Worm (Caenorhabditis elegans): ENCODE results near the gene klp-6.

The klp-6 gene

DNA sequence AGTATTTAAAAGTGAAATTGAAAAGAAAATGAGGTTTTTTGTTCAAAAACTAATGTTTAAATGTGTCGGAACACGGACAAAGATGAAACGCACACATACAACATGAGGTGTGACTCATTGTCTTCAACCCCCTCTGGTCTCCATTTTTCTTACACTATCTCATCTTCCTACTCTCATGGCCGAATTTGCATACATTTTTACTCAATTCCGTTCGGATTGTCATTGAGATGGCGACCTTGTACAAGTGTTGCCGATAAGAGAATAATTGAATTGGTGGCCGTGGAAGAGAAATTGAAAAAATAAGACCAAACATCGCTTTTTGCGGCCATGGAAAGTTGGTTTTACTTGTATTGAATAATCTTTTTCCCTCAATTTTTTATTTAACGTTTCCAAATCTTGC is 16.4 kb downstream of the klp-6 start, which contains the start of gene txbp-3 (continued):
- TF ChIP-seq mdl-1 (tag; optimal IDR thresholded peaks at IDR 0.05) (no peak), unc-130 (tag; optimal IDR thresholded peaks at IDR 0.05) (no peak), mep-1 (tag; optimal IDR thresholded peaks at IDR 0.05) (peak; percentile 81), nhr-19 (GFP tag; conservative IDR thresholded peaks at IDR 0.05) (no peak), pax-3 (tag; optimal IDR thresholded peaks at IDR 0.05) (no peak), unc-98 (GFP tag; IDR thresholded peaks at IDR 0.05) (no peak), lir-3 (tag; optimal IDR thresholded peaks at IDR 0.05; ENCODE audit: poor library complexity) (peak; percentile 43), ama-1 (optimal IDR thresholded peaks at IDR 0.05) (no peak), nhr-71 (tag; optimal IDR thresholded peaks at IDR 0.05) (peak; percentile 16), sup-37 (GFP tag; optimal IDR thresholded peaks at IDR 0.05) (no peak), C34B4.2 (tag; optimal IDR thresholded peaks at IDR 0.05) (no peak), zip-4 (GFP tag; optimal IDR thresholded peaks at IDR 0.05) (no peak), nhr-90 (tag; optimal IDR thresholded peaks at IDR 0.05; ENCODE audit: poor library complexity) (no peak), dpl-1 (GFP tag; optimal IDR thresholded peaks at IDR 0.05) (peak in 2 of 3 experiments; percentile 4 to 56), ceh-63 (GFP tag; optimal IDR thresholded peaks at IDR 0.05) (no peak)

DNA sequence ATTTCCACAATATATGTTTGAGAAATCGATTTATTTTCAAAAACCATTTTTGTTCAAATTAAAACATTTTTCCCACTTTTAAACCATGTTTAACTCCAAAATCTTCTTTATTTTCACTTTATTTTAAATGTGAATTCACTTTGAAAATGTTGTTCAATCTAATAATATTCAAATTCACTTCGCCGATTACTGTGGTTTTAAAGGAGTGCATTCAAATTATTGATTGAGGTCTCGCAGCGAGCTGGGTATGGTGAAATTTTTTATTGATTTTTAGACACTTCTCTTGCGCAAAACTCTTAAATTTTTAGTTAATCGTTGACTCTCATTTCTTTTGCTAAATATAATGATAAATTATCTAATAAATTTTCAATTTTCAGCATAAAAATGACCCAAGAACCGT is 17.0 kb downstream of the klp-6 start, which contains the start of gene C45G9.5:
TSS of gene C45G9.5 (plus strand) at position 378 of the 400 bp plus-strand sequence.
- TF ChIP-seq ceh-63 (GFP tag; optimal IDR thresholded peaks at IDR 0.05): no peak
- TF ChIP-seq mdl-1 (tag; optimal IDR thresholded peaks at IDR 0.05): no peak
- no peak for TF ChIP-seq lin-13 (GFP tag; optimal IDR thresholded peaks at IDR 0.05)
- no peak for TF ChIP-seq zag-1 (tag; optimal IDR thresholded peaks at IDR 0.05)
- TF ChIP-seq unc-86 (tag; optimal IDR thresholded peaks at IDR 0.05): no peak
- TF ChIP-seq xbp-1 (tag; optimal IDR thresholded peaks at IDR 0.05): no peak
- TF ChIP-seq grh-1 (GFP tag; IDR thresholded peaks at IDR 0.05): no peak
- TF ChIP-seq nhr-11 (tag; optimal IDR thresholded peaks at IDR 0.05): no peak
- TF ChIP-seq mef-2 (tag; optimal IDR thresholded peaks at IDR 0.05): no peak
- TF ChIP-seq F16B12.6 (tag; optimal IDR thresholded peaks at IDR 0.05): no peak

DNA sequence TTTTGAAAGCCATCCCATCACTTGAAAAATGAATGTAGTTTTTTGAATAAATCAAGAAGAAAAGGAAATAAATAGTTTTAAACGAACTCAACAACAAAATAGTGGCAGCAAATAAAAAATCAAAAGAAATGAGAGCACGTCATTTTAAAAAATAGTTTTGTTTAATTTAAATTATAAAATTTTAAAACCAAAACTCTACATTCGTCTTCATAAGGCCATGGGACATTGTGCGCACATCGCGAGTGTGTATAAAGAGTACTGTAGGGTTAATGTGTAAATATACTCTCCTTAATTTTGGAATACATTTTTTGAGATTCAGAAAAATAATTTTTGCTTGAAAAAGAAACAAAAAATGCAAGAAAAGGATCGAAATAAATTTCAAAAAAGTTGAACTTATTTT is 21.2 kb downstream of the klp-6 start, which contains the start of gene C45G9.15:
TSS of gene C45G9.15 (minus strand) at position 101 of the 400 bp plus-strand sequence.
- TF ChIP-seq fos-1 (tag; optimal IDR thresholded peaks at IDR 0.05) (no peak), elt-3 (tag; optimal IDR thresholded peaks at IDR 0.05) (no peak), efl-3 (GFP tag; optimal IDR thresholded peaks at IDR 0.05) (no peak), snu-23 (GFP tag; optimal IDR thresholded peaks at IDR 0.05) (no peak), unc-86 (tag; optimal IDR thresholded peaks at IDR 0.05) (no peak), C34B4.2 (tag; optimal IDR thresholded peaks at IDR 0.05) (no peak), lin-39 (tag; optimal IDR thresholded peaks at IDR 0.05) (no peak), nhr-77 (tag; optimal IDR thresholded peaks at IDR 0.05) (no peak), jun-1 (tag; optimal IDR thresholded peaks at IDR 0.05) (no peak), unc-130 (tag; optimal IDR thresholded peaks at IDR 0.05) (no peak), snpc-4 (tag; optimal IDR thresholded peaks at IDR 0.05) (no peak), vab-15 (tag; optimal IDR thresholded peaks at IDR 0.05) (no peak), fkh-10 (GFP tag; optimal IDR thresholded peaks at IDR 0.05) (no peak), nhr-71 (tag; optimal IDR thresholded peaks at IDR 0.05) (no peak), egl-13 (tag; optimal IDR thresholded peaks at IDR 0.05) (no peak), rnt-1 (tag; optimal IDR thresholded peaks at IDR 0.05) (no peak), nhr-11 (tag; optimal IDR thresholded peaks at IDR 0.05) (no peak), Y116A8C.19 (tag; optimal IDR thresholded peaks at IDR 0.05; ENCODE audit: borderline replicate concordance) (no peak), aha-1 (tag; optimal IDR thresholded peaks at IDR 0.05) (no peak), hlh-4 (tag; optimal IDR thresholded peaks at IDR 0.05) (no peak)

DNA sequence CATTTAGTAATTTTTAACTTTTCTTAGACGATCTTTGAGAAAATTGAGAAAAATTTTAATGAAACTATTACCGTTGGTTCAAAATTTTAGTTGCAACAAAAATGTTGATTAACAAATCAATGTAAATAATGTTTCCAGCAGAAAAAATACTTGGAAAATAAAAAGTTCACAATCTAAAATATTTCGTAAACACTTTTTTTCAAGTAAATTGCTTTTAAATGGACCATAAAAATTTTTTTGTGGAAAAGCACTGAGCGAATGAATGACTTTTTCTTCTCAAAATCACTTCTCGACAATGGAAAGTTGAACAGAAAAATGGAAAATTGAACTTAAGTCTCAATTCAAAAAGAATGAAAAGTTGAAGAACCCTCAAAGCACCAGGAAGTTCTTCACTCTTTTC is 22.8 kb downstream of the klp-6 start, which contains the start of gene C45G9.8:
TSS of gene C45G9.8 (minus strand) at position 101 of the 400 bp plus-strand sequence.
- TF ChIP-seq efl-1 (optimal IDR thresholded peaks at IDR 0.05) (no peak), efl-1 (GFP tag; optimal IDR thresholded peaks at IDR 0.05 in 1 of 2) (no peak)
